Fruit fly (Drosophila melanogaster) whole organism, embryonic: Measurements from ENCODE around the gene Bcs1.

Experiments
- Atf-2 ChIP-seq: fragments of 200-800 bp; sonication (Bioruptor generic); optimal IDR thresholded peaks from 2 replicates; lab custom pipeline; 2016; ENCODE audit warnings: missing biosample characterization, missing genetic modification characterization
- CG10267 ChIP-seq: fragments of 200-800 bp; sonication (Bioruptor generic); optimal IDR thresholded peaks from 2 replicates; lab custom pipeline; 2018; ENCODE audit warnings: missing biosample characterization, mild to moderate bottlenecking, missing genetic modification characterization, moderate library complexity
- CG14710 ChIP-seq: fragments of 200-800 bp; sonication (Bioruptor generic); optimal IDR thresholded peaks from 3 replicates; lab custom pipeline; 2019; ENCODE audit warnings: missing biosample characterization, mild to moderate bottlenecking, missing genetic modification characterization, moderate library complexity
- CG14860 ChIP-seq: fragments of 200-800 bp; sonication (Bioruptor generic); IDR thresholded peaks from 3 replicates; pipeline ENCODE4 v1.3.6; 2022; ENCODE audit warnings: missing biosample characterization, missing genetic modification characterization; ENCODE audit not compliant: partially characterized antibody
- CG15073 ChIP-seq: fragments of 200-800 bp; sonication (Bioruptor generic); optimal IDR thresholded peaks from 2 replicates; lab custom pipeline; 2016; ENCODE audit warnings: missing biosample characterization, missing genetic modification characterization
- CG15601 ChIP-seq: fragments of 200-800 bp; sonication (Bioruptor generic); optimal IDR thresholded peaks from 3 replicates; lab custom pipeline; 2019; ENCODE audit warnings: missing biosample characterization, mild to moderate bottlenecking, missing genetic modification characterization, moderate library complexity
- CG17328 ChIP-seq: fragments of 200-800 bp; sonication (Bioruptor generic); IDR thresholded peaks from 2 replicates; pipeline ENCODE4 v1.3.6; 2022; ENCODE audit warnings: missing biosample characterization, missing genetic modification characterization
- CG17385 ChIP-seq: fragments of 200-800 bp; sonication (Bioruptor generic); optimal IDR thresholded peaks from 3 replicates; lab custom pipeline; 2018; ENCODE audit warnings: missing biosample characterization, mild to moderate bottlenecking, missing genetic modification characterization
- CG2202 ChIP-seq: fragments of 200-800 bp; sonication (Bioruptor generic); optimal IDR thresholded peaks from 2 replicates; lab custom pipeline; 2018; ENCODE audit warnings: missing biosample characterization, mild to moderate bottlenecking, missing genetic modification characterization
- CG2712 ChIP-seq: fragments of 200-800 bp; optimal IDR thresholded peaks from 3 replicates; lab custom pipeline; 2019; ENCODE audit warnings: missing biosample characterization, mild to moderate bottlenecking, missing genetic modification characterization, moderate library complexity
- CG30020 ChIP-seq: fragments of 200-800 bp; optimal IDR thresholded peaks from 2 replicates; lab custom pipeline; 2019; ENCODE audit warnings: missing biosample characterization, mild to moderate bottlenecking, missing genetic modification characterization, moderate library complexity
- CG3281 ChIP-seq: fragments of 200-800 bp; sonication (Bioruptor generic); optimal IDR thresholded peaks from 3 replicates; lab custom pipeline; 2017; ENCODE audit warnings: missing biosample characterization, mild to moderate bottlenecking, missing genetic modification characterization
- CG34422 ChIP-seq: fragments of 200-800 bp; sonication (Bioruptor generic); IDR thresholded peaks from 3 replicates; pipeline ENCODE4 v1.3.6; 2022; ENCODE audit warnings: missing biosample characterization, missing genetic modification characterization
- CG3847 ChIP-seq: fragments of 200-800 bp; sonication (Bioruptor generic); IDR thresholded peaks from 2 replicates; pipeline ENCODE4 v1.3.6; 2022; ENCODE audit warnings: missing biosample characterization, missing genetic modification characterization
- CG4617 ChIP-seq: fragments of 200-800 bp; sonication (Bioruptor generic); optimal IDR thresholded peaks from 3 replicates; lab custom pipeline; 2016; ENCODE audit warnings: missing biosample characterization, missing genetic modification characterization, borderline replicate concordance
- CG6254 ChIP-seq: fragments of 200-800 bp; sonication (Bioruptor generic); optimal IDR thresholded peaks from 3 replicates; lab custom pipeline; 2017; ENCODE audit warnings: mild to moderate bottlenecking, missing biosample characterization, missing genetic modification reagents, missing genetic modification characterization
- CG6791 ChIP-seq: fragments of 200-800 bp; sonication (Bioruptor generic); IDR thresholded peaks from 3 replicates; pipeline ENCODE4 v1.3.6; 2022; ENCODE audit warnings: missing biosample characterization, missing genetic modification characterization; ENCODE audit not compliant: partially characterized antibody
- CG6813 ChIP-seq: fragments of 200-800 bp; sonication (Bioruptor generic); optimal IDR thresholded peaks from 2 replicates; lab custom pipeline; 2017; ENCODE audit warnings: missing biosample characterization, missing genetic modification characterization, mild to moderate bottlenecking, moderate library complexity, missing genetic modification reagents
- CG7372 ChIP-seq: fragments of 200-800 bp; sonication (Bioruptor generic); IDR thresholded peaks from 2 replicates; pipeline ENCODE4 v1.3.6; 2022; ENCODE audit warnings: missing biosample characterization, missing genetic modification characterization
- CG7556 ChIP-seq: fragments of 200-800 bp; sonication (Bioruptor generic); optimal IDR thresholded peaks from 2 replicates; lab custom pipeline; 2017; ENCODE audit warnings: missing biosample characterization, mild to moderate bottlenecking, missing genetic modification characterization
- CG9797 ChIP-seq: fragments of 200-800 bp; sonication (Bioruptor generic); optimal IDR thresholded peaks from 3 replicates; lab custom pipeline; 2018; ENCODE audit warnings: missing biosample characterization, mild to moderate bottlenecking, missing genetic modification characterization
- Deaf1 ChIP-seq: fragments of 200-800 bp; optimal IDR thresholded peaks from 3 replicates; lab custom pipeline; 2019; ENCODE audit warnings: missing biosample characterization, mild to moderate bottlenecking, missing genetic modification characterization, moderate library complexity
- Dp ChIP-seq: fragments of 200-800 bp; sonication (Bioruptor generic); optimal IDR thresholded peaks from 2 replicates; lab custom pipeline; 2018; ENCODE audit warnings: missing biosample characterization, mild to moderate bottlenecking, missing genetic modification characterization, moderate library complexity
- E2f2 ChIP-seq: fragments of 200-800 bp; sonication (Bioruptor generic); IDR thresholded peaks from 2 replicates; pipeline ENCODE4 v1.3.6; 2022; ENCODE audit warnings: missing biosample characterization, missing genetic modification characterization
- Ets65A ChIP-seq: fragments of 200-800 bp; sonication (Bioruptor generic); peaks from one replicate; lab custom pipeline; 2016; ENCODE audit warnings: missing biosample characterization, missing genetic modification characterization
- Fer2 ChIP-seq: fragments of 200-800 bp; sonication (Bioruptor generic); optimal IDR thresholded peaks from 2 replicates; lab custom pipeline; 2018; ENCODE audit warnings: missing biosample characterization, mild to moderate bottlenecking, missing genetic modification characterization, moderate library complexity
- Jarid2 ChIP-seq: fragments of 200-800 bp; sonication (Bioruptor generic); optimal IDR thresholded peaks from 3 replicates; lab custom pipeline; 2017; ENCODE audit warnings: mild to moderate bottlenecking, missing biosample characterization, missing genetic modification reagents, missing genetic modification characterization
- MESR4 ChIP-seq: fragments of 200-800 bp; sonication (Bioruptor generic); optimal IDR thresholded peaks from 2 replicates; lab custom pipeline; 2018; ENCODE audit warnings: missing biosample characterization, mild to moderate bottlenecking, missing genetic modification characterization, moderate library complexity
- NC2β ChIP-seq: fragments of 200-800 bp; sonication (Bioruptor generic); optimal IDR thresholded peaks from 2 replicates; lab custom pipeline; 2016; ENCODE audit warnings: missing biosample characterization, missing genetic modification characterization
- NFAT ChIP-seq: fragments of 200-800 bp; sonication (Bioruptor generic); IDR thresholded peaks from 2 replicates; pipeline ENCODE4 v1.3.6; 2022; ENCODE audit warnings: missing biosample characterization, missing genetic modification characterization
- Pdp1 ChIP-seq, 2 experiments: fragments of 200-800 bp; sonication (Bioruptor generic); optimal IDR thresholded peaks; 3 replicates each; lab custom pipeline; 2016; ENCODE audit warnings: missing biosample characterization in 2 of 2, missing genetic modification characterization in 2 of 2, mild to moderate bottlenecking in 1 of 2, moderate library complexity in 1 of 2
- YL-1 ChIP-seq: fragments of 200-800 bp; sonication (Bioruptor generic); optimal IDR thresholded peaks from 3 replicates; lab custom pipeline; 2017; ENCODE audit warnings: missing biosample characterization, mild to moderate bottlenecking, missing genetic modification characterization
- ap ChIP-seq: fragments of 200-800 bp; sonication (Bioruptor generic); IDR thresholded peaks from 2 replicates; pipeline ENCODE4 v1.3.6; 2022; ENCODE audit warnings: missing biosample characterization, missing genetic modification characterization
- eve ChIP-seq, 2 experiments: fragments of >200 bp; optimal IDR thresholded peaks; 2 replicates each; lab custom pipeline; 2017; ENCODE audit warnings: missing biosample characterization in 2 of 2, missing genetic modification characterization in 2 of 2
- fd96Cb ChIP-seq: fragments of 200-800 bp; sonication (Bioruptor generic); optimal IDR thresholded peaks from 2 replicates; lab custom pipeline; 2018; ENCODE audit warnings: missing biosample characterization, mild to moderate bottlenecking, missing genetic modification characterization, moderate library complexity
- gfzf ChIP-seq: fragments of 200-800 bp; sonication (Bioruptor generic); optimal IDR thresholded peaks from 2 replicates; lab custom pipeline; 2016; ENCODE audit warnings: missing biosample characterization, mild to moderate bottlenecking, missing genetic modification characterization, moderate library complexity
- hkb ChIP-seq, 2 experiments: fragments of 200-800 bp in 1 of 2; fragments of >200 bp in 1 of 2; sonication (Bioruptor generic) in 1 of 2; IDR thresholded peaks in 1 of 2; optimal IDR thresholded peaks in 1 of 2; 2 replicates each; pipeline versions ENCODE4 v1.3.6 to Lab custom; 2017 to 2022; ENCODE audit warnings: missing biosample characterization in 1 of 2, missing genetic modification characterization in 1 of 2
- kah ChIP-seq: fragments of 200-800 bp; sonication (Bioruptor generic); optimal IDR thresholded peaks from 2 replicates; lab custom pipeline; 2018; ENCODE audit warnings: missing biosample characterization, mild to moderate bottlenecking, missing genetic modification characterization
- lbe ChIP-seq: fragments of 200-800 bp; sonication (Bioruptor generic); optimal IDR thresholded peaks from 2 replicates; lab custom pipeline; 2016; ENCODE audit warnings: missing biosample characterization, mild to moderate bottlenecking, missing genetic modification characterization
- nerfin-1 ChIP-seq: fragments of 200-800 bp; sonication (Bioruptor generic); optimal IDR thresholded peaks from 3 replicates; lab custom pipeline; 2019; ENCODE audit warnings: missing biosample characterization, mild to moderate bottlenecking, missing genetic modification characterization, moderate library complexity
- pzg ChIP-seq: fragments of 200-800 bp; sonication (Bioruptor generic); optimal IDR thresholded peaks from 3 replicates; lab custom pipeline; 2018; ENCODE audit warnings: missing biosample characterization, mild to moderate bottlenecking, missing genetic modification characterization, moderate library complexity
- row ChIP-seq: fragments of 200-800 bp; sonication (Bioruptor generic); IDR thresholded peaks from 3 replicates; pipeline ENCODE4 v1.3.6; 2022; ENCODE audit warnings: missing biosample characterization, missing genetic modification characterization
- scrt ChIP-seq: fragments of 200-800 bp; sonication (Bioruptor generic); optimal IDR thresholded peaks from 2 replicates; lab custom pipeline; 2018; ENCODE audit warnings: missing biosample characterization, mild to moderate bottlenecking, missing genetic modification characterization, moderate library complexity
- sd ChIP-seq: fragments of 200-800 bp; sonication (Bioruptor generic); optimal IDR thresholded peaks from 3 replicates; lab custom pipeline; 2018; ENCODE audit warnings: missing biosample characterization, mild to moderate bottlenecking, missing genetic modification characterization, moderate library complexity
- sens ChIP-seq: fragments of 200-800 bp; sonication (Bioruptor generic); peaks from one replicate; lab custom pipeline; 2016; ENCODE audit warnings: missing biosample characterization, missing genetic modification characterization
- stwl ChIP-seq: fragments of 200-800 bp; sonication (Bioruptor generic); optimal IDR thresholded peaks from 3 replicates; lab custom pipeline; 2018; ENCODE audit warnings: missing biosample characterization, mild to moderate bottlenecking, missing genetic modification characterization, moderate library complexity
- trem ChIP-seq: fragments of 200-800 bp; optimal IDR thresholded peaks from 3 replicates; lab custom pipeline; 2019; ENCODE audit warnings: missing biosample characterization, mild to moderate bottlenecking, missing genetic modification characterization, moderate library complexity

Gene Bcs1

dm6 chr2L:10222550-10223231 is at the start of gene Bcs1:
Gene Bcs1 (plus strand): TSS chr2L:10222657.
- TF ChIP-seq YL-1 (GFP tag; lab: Kevin White, UChicago): peak; percentile 26
- peak in 1 of 2 experiments; percentile 95 for TF ChIP-seq Pdp1 (GFP tag; optimal IDR thresholded peaks at IDR 0.05; lab: Kevin White, UChicago)
- TF ChIP-seq CG2202: no peak
- TF ChIP-seq CG10267 (tag; lab: Kevin White, UChicago): peak; percentile 9
- no peak for TF ChIP-seq NFAT (GFP tag; lab: Robert Waterston, UW)
- TF ChIP-seq kah (GFP tag; lab: Kevin White, UChicago): peak; percentile 91
- TF ChIP-seq CG7556 (GFP tag; lab: Kevin White, UChicago): no peak
- TF ChIP-seq trem (tag; lab: Kevin White, UChicago): peak; percentile 48
- TF ChIP-seq lbe (GFP tag; lab: Kevin White, UChicago): peak; percentile 62
- peak; percentile 57 for TF ChIP-seq gfzf (GFP tag; lab: Kevin White, UChicago)
- no peak for TF ChIP-seq Atf-2 (GFP tag; lab: Kevin White, UChicago)
- peak; percentile 45 for TF ChIP-seq CG9797 (GFP tag; lab: Kevin White, UChicago)
- peak; percentile 25 for TF ChIP-seq pzg (GFP tag; lab: Kevin White, UChicago)
- peak; percentile 27 for TF ChIP-seq sd
- peak; percentile 24 for TF ChIP-seq stwl (tag; lab: Kevin White, UChicago)
- TF ChIP-seq CG6813 (GFP tag; lab: Kevin White, UChicago): no peak
- TF ChIP-seq NC2β: no peak
- TF ChIP-seq CG3847: no peak
- TF ChIP-seq CG4617 (GFP tag; lab: Kevin White, UChicago): peak; percentile 8
- peak; percentile 19 for TF ChIP-seq CG2712
- no peak for TF ChIP-seq Fer2 (tag; lab: Kevin White, UChicago)
- peak; percentile 13 for TF ChIP-seq MESR4
- peak; percentile 15 for TF ChIP-seq scrt (GFP tag; lab: Kevin White, UChicago)
- TF ChIP-seq CG14710: peak; percentile 15
- TF ChIP-seq CG15601 (tag; lab: Kevin White, UChicago): peak; percentile 15
- TF ChIP-seq Dp (GFP tag; lab: Kevin White, UChicago): peak; percentile 26
- no peak for TF ChIP-seq CG17385
- no peak for TF ChIP-seq hkb (optimal IDR thresholded peaks at IDR 0.05; lab: Kevin White, UChicago)
- no peak for TF ChIP-seq hkb (GFP tag; IDR thresholded peaks at IDR 0.05; lab: Robert Waterston, UW)
- TF ChIP-seq eve (GFP tag; optimal IDR thresholded peaks at IDR 0.05; lab: Kevin White, UChicago): peak in 1 of 2 experiments; percentile 69
- no peak for TF ChIP-seq ap
- TF ChIP-seq nerfin-1 (tag; lab: Kevin White, UChicago): peak; percentile 21
- TF ChIP-seq row: no peak
- TF ChIP-seq CG30020 (tag; lab: Kevin White, UChicago): peak; percentile 69
- TF ChIP-seq fd96Cb: no peak

dm6 chr2L:10180182-10180779 is 42.2 kb upstream of the Bcs1 start, which contains the start of gene CG44153:
Gene CG44153 (minus strand): TSS chr2L:10180256.
- no peak for TF ChIP-seq CG7372 (GFP tag; lab: Robert Waterston, UW)
- TF ChIP-seq CG34422 (GFP tag; lab: Robert Waterston, UW): 0 out of 3 replicates have a peak, but pooled peaks have one; percentile 31
- no peak for TF ChIP-seq E2f2 (GFP tag; lab: Robert Waterston, UW)
- peak; percentile 80 for TF ChIP-seq scrt (GFP tag; lab: Kevin White, UChicago)
- no peak for TF ChIP-seq CG6254 (GFP tag; lab: Kevin White, UChicago)
- TF ChIP-seq CG15073: peak; percentile 92
- TF ChIP-seq Ets65A (GFP tag; lab: Kevin White, UChicago): peak; percentile 40
- TF ChIP-seq Deaf1 (tag; lab: Kevin White, UChicago): peak; percentile 98
- TF ChIP-seq sens: peak; percentile 3
- peak; percentile 58 for TF ChIP-seq Jarid2 (GFP tag; lab: Kevin White, UChicago)
- TF ChIP-seq CG6791: 0 out of 3 replicates have a peak, but pooled peaks have one; percentile 20
- peak; percentile 91 for TF ChIP-seq CG3281
- 0 out of 2 replicates have a peak, but pooled peaks have one; percentile 12 for TF ChIP-seq CG17328
- TF ChIP-seq CG14860: no peak
